Fruit fly (Drosophila melanogaster) whole organism, embryonic: ENCODE measurements around the gene CG34001.
A peak's percentile ranks its signal among the peaks of the same experiment; 100 is the strongest.

Experiments
- Bdp1 ChIP-seq: fragments of 200-800 bp; sonication (Bioruptor generic); optimal IDR thresholded peaks from 3 replicates; lab custom pipeline; 2016; ENCODE audit warnings: missing biosample characterization, missing genetic modification characterization
- CG12391 ChIP-seq: fragments of 200-800 bp; sonication (Bioruptor generic); optimal IDR thresholded peaks from 3 replicates; lab custom pipeline; 2018; ENCODE audit warnings: missing biosample characterization, mild to moderate bottlenecking, missing genetic modification characterization, moderate library complexity
- CG30431 ChIP-seq: fragments of 200-800 bp; sonication (Bioruptor generic); optimal IDR thresholded peaks from 2 replicates; lab custom pipeline; 2017; ENCODE audit warnings: missing biosample characterization, missing genetic modification characterization
- CG4328 ChIP-seq: fragments of 200-800 bp; sonication (Bioruptor generic); optimal IDR thresholded peaks from 3 replicates; lab custom pipeline; 2017; ENCODE audit warnings: missing biosample characterization, missing genetic modification reagents, missing genetic modification characterization
- CG6689 ChIP-seq: fragments of 200-800 bp; sonication (Bioruptor generic); IDR thresholded peaks from 2 replicates; pipeline ENCODE4 v1.3.6; 2022; ENCODE audit warnings: missing biosample characterization, missing genetic modification characterization
- CG8089 ChIP-seq: fragments of 200-800 bp; sonication (Bioruptor generic); optimal IDR thresholded peaks from 3 replicates; lab custom pipeline; 2016; ENCODE audit warnings: missing biosample characterization, missing genetic modification characterization
- CG9817 ChIP-seq: fragments of 200-800 bp; sonication (Bioruptor generic); optimal IDR thresholded peaks from 2 replicates; lab custom pipeline; 2018; ENCODE audit warnings: missing biosample characterization, mild to moderate bottlenecking, missing genetic modification characterization, moderate library complexity
- dysf ChIP-seq: fragments of 200-800 bp; sonication (Bioruptor generic); IDR thresholded peaks from 3 replicates; pipeline ENCODE4 v1.3.6; 2022; ENCODE audit warnings: missing biosample characterization, missing genetic modification characterization
- fd64A ChIP-seq: fragments of 200-800 bp; sonication (Bioruptor generic); optimal IDR thresholded peaks from 3 replicates; lab custom pipeline; 2018; ENCODE audit warnings: missing biosample characterization, mild to moderate bottlenecking, missing genetic modification characterization
- gcm ChIP-seq: fragments of 200-800 bp; sonication (Bioruptor generic); optimal IDR thresholded peaks from 2 replicates; lab custom pipeline; 2019; ENCODE audit warnings: missing biosample characterization, mild to moderate bottlenecking, missing genetic modification characterization, moderate library complexity
- pan ChIP-seq, 4 experiments: fragments of >200 bp in 3 of 4; fragments of 200-800 bp in 1 of 4; sonication (Bioruptor generic) in 1 of 4; optimal IDR thresholded peaks in 3 of 4; IDR thresholded peaks in 1 of 4; 2 replicates each; pipeline versions ENCODE4 v1.3.6 to Lab custom; 2017 to 2022; ENCODE audit warnings: missing biosample characterization in 2 of 4, missing genetic modification characterization in 2 of 4, mixed read lengths in 1 of 4
- slou ChIP-seq: fragments of 200-800 bp; sonication (Bioruptor generic); optimal IDR thresholded peaks from 3 replicates; lab custom pipeline; 2016; ENCODE audit warnings: missing biosample characterization, missing genetic modification characterization

DNA sequence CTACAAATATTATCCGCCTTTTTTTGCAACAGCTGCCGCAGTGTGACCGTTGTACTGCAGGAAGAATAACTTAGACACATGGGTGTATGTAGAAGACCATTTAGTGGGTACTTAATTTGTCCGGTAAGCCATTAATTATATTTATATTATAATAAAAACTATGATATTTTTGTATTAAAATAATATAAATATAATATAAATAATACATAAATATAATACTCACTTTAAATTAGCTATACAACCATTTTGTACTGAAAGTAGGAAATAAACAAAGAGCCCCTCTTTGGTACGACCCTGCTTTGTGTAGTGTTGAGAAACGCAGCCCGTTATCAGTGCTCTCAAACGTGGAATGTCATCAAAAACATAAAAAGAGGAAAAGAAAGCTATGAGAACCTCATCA lies 6.9 kb downstream of the CG34001 start, which contains the start of gene Cnep1r2:
- peak; percentile 98 for TF ChIP-seq CG9817
- peak; percentile 97 for TF ChIP-seq CG6689 (GFP tag; lab: Robert Waterston, UW)
- peak; percentile 24 for TF ChIP-seq CG8089 (GFP tag; lab: Kevin White, UChicago)
- TF ChIP-seq fd64A = peak; percentile 24
- TF ChIP-seq pan (optimal IDR thresholded peaks at IDR 0.05; lab: Kevin White, UChicago) = no peak
- TF ChIP-seq pan (GFP tag; optimal IDR thresholded peaks at IDR 0.05 in 1 of 2, IDR thresholded peaks at IDR 0.05 in 1 of 2) = peak in 1 of 2 experiments; percentile 96
- peak; percentile 97 for TF ChIP-seq dysf (GFP tag; lab: Robert Waterston, UW)
- TF ChIP-seq CG12391 (tag; lab: Kevin White, UChicago) = peak; percentile 98
- peak; percentile 89 for TF ChIP-seq slou (GFP tag; lab: Kevin White, UChicago)
- peak; percentile 96 for TF ChIP-seq CG4328
- peak; percentile 96 for TF ChIP-seq CG30431 (GFP tag; lab: Kevin White, UChicago)
- TF ChIP-seq gcm (GFP tag; lab: Kevin White, UChicago) = peak; percentile 97
- TF ChIP-seq Bdp1 (GFP tag; lab: Kevin White, UChicago) = peak; percentile 64
